Fruit fly (Drosophila melanogaster): Measurements from ENCODE around the gene CG17806.

The CG17806 gene

DNA sequence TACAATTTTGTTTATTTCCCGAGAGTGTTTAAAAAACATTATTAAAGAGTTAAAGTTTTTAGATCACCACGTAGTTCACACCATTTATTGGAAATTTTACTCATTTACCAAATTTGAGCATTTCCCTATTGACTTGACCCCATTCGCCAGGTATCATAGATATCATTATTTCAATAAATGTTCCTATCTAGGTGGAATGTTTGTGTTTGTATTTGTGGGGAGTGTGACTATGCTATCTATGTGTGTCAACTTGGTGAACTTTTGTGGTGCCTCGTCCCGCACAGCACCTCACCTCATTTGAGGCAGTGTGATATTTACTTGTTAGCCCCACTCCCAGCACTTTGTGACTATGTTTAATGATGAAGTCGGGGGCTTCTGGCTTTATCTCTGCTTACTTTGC is 25.6 kb upstream of the CG17806 start (continued):
- TF ChIP-seq CG18011 (GFP tag; optimal IDR thresholded peaks at IDR 0.05) (no peak), Hr78 (GFP tag; optimal IDR thresholded peaks at IDR 0.05) (peak in 1 of 2 experiments; percentile 53), Hey (tag; optimal IDR thresholded peaks at IDR 0.05) (peak; percentile 30), CG6791 (GFP tag; IDR thresholded peaks at IDR 0.05; ENCODE audit: partially characterized antibody) (no peak), prd (optimal IDR thresholded peaks at IDR 0.05) (no peak), prd (GFP tag; IDR thresholded peaks at IDR 0.05) (0 out of 3 replicates have a peak, but pooled peaks have one; percentile 13), CG4404 (GFP tag; IDR thresholded peaks at IDR 0.05) (no peak), ap (GFP tag; IDR thresholded peaks at IDR 0.05) (no peak), CG1529 (GFP tag; optimal IDR thresholded peaks at IDR 0.05) (peak; percentile 60), CG6254 (GFP tag; optimal IDR thresholded peaks at IDR 0.05) (peak; percentile 5), Fer1 (GFP tag; optimal IDR thresholded peaks at IDR 0.05) (peak; percentile 49), twi (tag; optimal IDR thresholded peaks at IDR 0.05) (peak; percentile 7), CG7839 (tag; optimal IDR thresholded peaks at IDR 0.05) (peak; percentile 1), knrl (GFP tag; IDR thresholded peaks at IDR 0.05; ENCODE audit: partially characterized antibody) (no peak), NFAT (GFP tag; IDR thresholded peaks at IDR 0.05) (no peak), CG10654 (GFP tag; optimal IDR thresholded peaks at IDR 0.05) (no peak), CG14014 (GFP tag; IDR thresholded peaks at IDR 0.05) (no peak), abd-A (tag; optimal IDR thresholded peaks at IDR 0.05) (no peak), CG11085 (GFP tag; IDR thresholded peaks at IDR 0.05) (no peak), bigmax (GFP tag; optimal IDR thresholded peaks at IDR 0.05) (no peak), dmrt99B (tag; optimal IDR thresholded peaks at IDR 0.05) (peak; percentile 35), nau (GFP tag; optimal IDR thresholded peaks at IDR 0.05) (peak; percentile 9), CG34376 (GFP tag; optimal IDR thresholded peaks at IDR 0.05) (no peak), Hmr (GFP tag; optimal IDR thresholded peaks at IDR 0.05) (no peak), onecut (GFP tag; IDR thresholded peaks at IDR 0.05) (peak; percentile 44), sc (optimal IDR thresholded peaks at IDR 0.05) (no peak), sc (GFP tag; optimal IDR thresholded peaks at IDR 0.05) (peak; percentile 32), btn (GFP tag; optimal IDR thresholded peaks at IDR 0.05) (no peak), cwo (GFP tag; optimal IDR thresholded peaks at IDR 0.05) (no peak), BtbVII (GFP tag; optimal IDR thresholded peaks at IDR 0.05) (no peak), Mes4 (GFP tag; optimal IDR thresholded peaks at IDR 0.05) (no peak), aop (GFP tag; IDR thresholded peaks at IDR 0.05) (no peak), chm (GFP tag; IDR thresholded peaks at IDR 0.05) (0 out of 2 replicates have a peak, but pooled peaks have one; percentile 26), CG2129 (GFP tag; IDR thresholded peaks at IDR 0.05; ENCODE audit: partially characterized antibody) (no peak), CG2875 (GFP tag; optimal IDR thresholded peaks at IDR 0.05) (peak; percentile 60), CG7745 (tag; optimal IDR thresholded peaks at IDR 0.05) (no peak), Adf1 (GFP tag; IDR thresholded peaks at IDR 0.05) (no peak), Lhr (GFP tag; optimal IDR thresholded peaks at IDR 0.05) (peak; percentile 11), Oli (tag; optimal IDR thresholded peaks at IDR 0.05) (no peak), dmrt11E (tag; optimal IDR thresholded peaks at IDR 0.05) (peak; percentile 58), CG7556 (GFP tag; optimal IDR thresholded peaks at IDR 0.05) (peak; percentile 9), tin (GFP tag; optimal IDR thresholded peaks at IDR 0.05) (no peak), CG4820 (GFP tag; optimal IDR thresholded peaks at IDR 0.05) (no peak), CG2199 (GFP tag; IDR thresholded peaks at IDR 0.05) (no peak), gsb-n (tag; optimal IDR thresholded peaks at IDR 0.05) (peak; percentile 16), Mrtf (GFP tag; IDR thresholded peaks at IDR 0.05) (no peak), CG9932 (GFP tag; IDR thresholded peaks at IDR 0.05) (no peak), CG4707 (GFP tag; optimal IDR thresholded peaks at IDR 0.05) (peak; percentile 50), CG11398 (GFP tag; optimal IDR thresholded peaks at IDR 0.05) (no peak), CG10565 (GFP tag; optimal IDR thresholded peaks at IDR 0.05) (no peak), hbn (GFP tag; IDR thresholded peaks at IDR 0.05; ENCODE audit: partially characterized antibody) (no peak)
